Worm (Caenorhabditis elegans) whole organism, L4 larva: ENCODE measurements around the gene ddx-17.
"Not testable (repeated sequence)": the region's sequence is repeated elsewhere in the genome, so short reads cannot be mapped to it uniquely, and the experiment has no call there.

Experiments
- D1046.2 ChIP-seq: fragments of 200-800 bp; sonication (Bioruptor generic); IDR thresholded peaks from 2 replicates; pipeline ENCODE4 v1.3.6; 2022; ENCODE audit warnings: missing genetic modification characterization, missing compliant biosample characterization
- F37D6.2 ChIP-seq: sonication (generic microtip); optimal IDR thresholded peaks from 2 replicates; lab custom pipeline; 2016; ENCODE audit warnings: mild to moderate bottlenecking, missing genetic modification characterization, missing compliant biosample characterization
- F44E2.7 ChIP-seq: fragments of 200-800 bp; sonication (Bioruptor generic); IDR thresholded peaks from 2 replicates; pipeline ENCODE4 v2.1.2; 2022; ENCODE audit warnings: missing genetic modification characterization, missing compliant biosample characterization
- T26A8.4 ChIP-seq: fragments of 200-800 bp; sonication (Bioruptor generic); IDR thresholded peaks from 2 replicates; pipeline ENCODE4 v1.3.6; 2022; ENCODE audit warnings: missing genetic modification characterization, missing compliant biosample characterization
- Y105C5A.15 ChIP-seq: fragments of 200-800 bp; sonication (Bioruptor generic); IDR thresholded peaks from 2 replicates; pipeline ENCODE4 v1.3.6; 2022; ENCODE audit warnings: missing genetic modification characterization, missing compliant biosample characterization
- Y48G9A.11 ChIP-seq: fragments of 200-800 bp; sonication (Bioruptor generic); IDR thresholded peaks from 2 replicates; pipeline ENCODE4 v1.3.6; 2022; ENCODE audit warnings: missing genetic modification reagents, missing genetic modification characterization, missing compliant biosample characterization
- Y75B8A.6 ChIP-seq: fragments of 200-800 bp; sonication (Bioruptor generic); IDR thresholded peaks from 2 replicates; pipeline ENCODE4 v1.3.6; 2022; ENCODE audit warnings: missing genetic modification reagents, missing genetic modification characterization, missing compliant biosample characterization
- ZK337.2 ChIP-seq: fragments of 200-800 bp; sonication (Bioruptor generic); IDR thresholded peaks from 2 replicates; pipeline ENCODE4 v1.3.6; 2022; ENCODE audit warnings: missing genetic modification reagents, missing genetic modification characterization, missing compliant biosample characterization
- arid-1 ChIP-seq: fragments of 200-800 bp; sonication (Bioruptor generic); conservative IDR thresholded peaks from 2 replicates; pipeline ENCODE4 v1.3.6; 2022; ENCODE audit warnings: missing genetic modification reagents, missing genetic modification characterization, missing compliant biosample characterization
- ceh-20 ChIP-seq: fragments of 200-800 bp; sonication (Bioruptor generic); IDR thresholded peaks from 2 replicates; pipeline ENCODE4 v1.3.6; 2022; ENCODE audit warnings: missing genetic modification reagents, missing genetic modification characterization, missing compliant biosample characterization
- ceh-44 ChIP-seq: fragments of 200-800 bp; sonication (Bioruptor generic); IDR thresholded peaks from 2 replicates; pipeline ENCODE4 v1.3.6; 2022; ENCODE audit warnings: missing genetic modification reagents, missing genetic modification characterization, missing compliant biosample characterization
- ctbp-1 ChIP-seq: fragments of 200-800 bp; sonication (Bioruptor generic); IDR thresholded peaks from 2 replicates; pipeline ENCODE4 v1.3.6; 2022; ENCODE audit warnings: missing genetic modification reagents, missing genetic modification characterization, missing compliant biosample characterization
- daf-8 ChIP-seq: fragments of 200-800 bp; sonication (Bioruptor generic); IDR thresholded peaks from 2 replicates; pipeline ENCODE4 v1.3.6; 2022; ENCODE audit warnings: missing genetic modification characterization, missing compliant biosample characterization
- dmd-6 ChIP-seq: fragments of 200-800 bp; sonication (Bioruptor generic); IDR thresholded peaks from 2 replicates; pipeline ENCODE4 v1.3.6; 2022; ENCODE audit warnings: missing genetic modification reagents, missing genetic modification characterization, missing compliant biosample characterization
- dmd-9 ChIP-seq: fragments of 200-800 bp; sonication (Bioruptor generic); IDR thresholded peaks from 2 replicates; pipeline ENCODE4 v1.3.6; 2022; ENCODE audit warnings: missing genetic modification reagents, missing genetic modification characterization, missing compliant biosample characterization
- duxl-1 ChIP-seq: sonication (generic microtip); optimal IDR thresholded peaks from 2 replicates; lab custom pipeline; 2016; ENCODE audit warnings: mild to moderate bottlenecking, missing genetic modification characterization, moderate library complexity, missing compliant biosample characterization; ENCODE audit not compliant: poor library complexity
- dve-1 ChIP-seq: sonication (generic microtip); optimal IDR thresholded peaks from 2 replicates; lab custom pipeline; 2017; ENCODE audit warnings: antibody characterized with exemption, mild to moderate bottlenecking, missing genetic modification characterization, missing compliant biosample characterization; ENCODE audit not compliant: insufficient read depth
- egl-43 ChIP-seq: fragments of 200-800 bp; sonication (Bioruptor generic); IDR thresholded peaks from 2 replicates; pipeline ENCODE4 v1.3.6; 2022; ENCODE audit warnings: missing genetic modification reagents, missing genetic modification characterization, missing compliant biosample characterization
- hlh-11 ChIP-seq: fragments of 200-800 bp; sonication (Bioruptor generic); optimal IDR thresholded peaks from 2 replicates; lab custom pipeline; 2018; ENCODE audit warnings: mild to moderate bottlenecking, missing genetic modification characterization, missing compliant biosample characterization
- hmg-1.1 ChIP-seq: fragments of 200-800 bp; sonication (Bioruptor generic); IDR thresholded peaks from 2 replicates; pipeline ENCODE4 v1.3.6; 2022; ENCODE audit warnings: missing genetic modification reagents, missing genetic modification characterization, missing compliant biosample characterization
- lim-7 ChIP-seq: fragments of 200-800 bp; sonication (Bioruptor generic); IDR thresholded peaks from 2 replicates; pipeline ENCODE4 v1.3.6; 2022; ENCODE audit warnings: missing genetic modification characterization, missing compliant biosample characterization
- lin-1 ChIP-seq: fragments of 200-800 bp; sonication (Bioruptor generic); IDR thresholded peaks from 2 replicates; pipeline ENCODE4 v1.3.6; 2022; ENCODE audit warnings: missing genetic modification reagents, missing genetic modification characterization, missing compliant biosample characterization
- lin-15B ChIP-seq: fragments of 150-350 bp; sonication (generic microtip); optimal IDR thresholded peaks from 3 replicates; lab custom pipeline; 2014; ENCODE audit warnings: missing biosample characterization, missing genetic modification characterization
- lin-29 ChIP-seq: fragments of 200-800 bp; sonication (Bioruptor generic); IDR thresholded peaks from 2 replicates; pipeline ENCODE4 v1.3.6; 2022; ENCODE audit warnings: missing genetic modification reagents, missing genetic modification characterization, missing compliant biosample characterization
- lin-38 ChIP-seq: fragments of 200-800 bp; sonication (Bioruptor generic); IDR thresholded peaks from 2 replicates; pipeline ENCODE4 v1.3.6; 2022; ENCODE audit warnings: missing genetic modification reagents, missing genetic modification characterization, missing compliant biosample characterization
- madf-5 ChIP-seq, 2 experiments: fragments of 200-800 bp; sonication (Bioruptor generic); IDR thresholded peaks; 2 replicates each; pipeline ENCODE4 v1.3.6; 2022; ENCODE audit warnings: missing compliant biosample characterization in 2 of 2, missing genetic modification characterization in 2 of 2
- madf-9 ChIP-seq: fragments of 200-800 bp; sonication (Bioruptor generic); conservative IDR thresholded peaks from 2 replicates; pipeline ENCODE4 v1.3.6; 2022; ENCODE audit warnings: missing genetic modification reagents, missing genetic modification characterization, missing compliant biosample characterization
- mdt-29 ChIP-seq: fragments of 200-800 bp; sonication (Bioruptor generic); IDR thresholded peaks from 2 replicates; pipeline ENCODE4 v1.3.6; 2022; ENCODE audit warnings: missing genetic modification reagents, missing genetic modification characterization, missing compliant biosample characterization
- mep-1 ChIP-seq: fragments of 150-350 bp; sonication (generic microtip); optimal IDR thresholded peaks from 3 replicates; lab custom pipeline; 2014; ENCODE audit warnings: missing biosample characterization, missing genetic modification characterization
- mes-2 ChIP-seq: sonication (generic microtip); optimal IDR thresholded peaks from 2 replicates; lab custom pipeline; 2016; ENCODE audit warnings: missing genotype, mild to moderate bottlenecking, missing genetic modification characterization, missing compliant biosample characterization; ENCODE audit not compliant: poor library complexity, severe bottlenecking
- nhr-102 ChIP-seq: sonication (generic microtip); optimal IDR thresholded peaks from 2 replicates; lab custom pipeline; 2016; ENCODE audit warnings: mild to moderate bottlenecking, missing genetic modification characterization, moderate library complexity, missing compliant biosample characterization
- nhr-41 ChIP-seq: fragments of 200-800 bp; sonication (Bioruptor generic); IDR thresholded peaks from 2 replicates; pipeline ENCODE4 v1.3.6; 2022; ENCODE audit warnings: missing genetic modification reagents, missing genetic modification characterization, missing compliant biosample characterization
- nhr-42 ChIP-seq: fragments of 200-800 bp; sonication (Bioruptor generic); IDR thresholded peaks from 2 replicates; pipeline ENCODE4 v1.3.6; 2022; ENCODE audit warnings: missing genetic modification characterization, missing compliant biosample characterization
- pha-4 ChIP-seq, 2 experiments: fragments of 150-350 bp in 1 of 2; fragments of 200-800 bp in 1 of 2; sonication (Bioruptor generic) in 1 of 2; IDR thresholded peaks in 1 of 2; optimal IDR thresholded peaks in 1 of 2; 2 replicates each; pipeline versions ENCODE4 v1.3.6 to Lab custom; 2014 to 2022; ENCODE audit warnings: missing genetic modification characterization in 2 of 2, missing genetic modification reagents in 2 of 2, missing biosample characterization in 1 of 2, missing compliant biosample characterization in 1 of 2
- php-3 ChIP-seq: fragments of 200-800 bp; sonication (Bioruptor generic); IDR thresholded peaks from 2 replicates; pipeline ENCODE4 v1.3.6; 2022; ENCODE audit warnings: missing genetic modification reagents, missing genetic modification characterization, missing compliant biosample characterization
- rbr-2 ChIP-seq: sonication (generic microtip); optimal IDR thresholded peaks from 2 replicates; lab custom pipeline; 2016; ENCODE audit warnings: missing genotype, missing genetic modification characterization, missing compliant biosample characterization
- saeg-2 ChIP-seq: fragments of 200-800 bp; sonication (Bioruptor generic); IDR thresholded peaks from 2 replicates; pipeline ENCODE4 v1.3.6; 2022; ENCODE audit warnings: missing genetic modification reagents, missing genetic modification characterization, missing compliant biosample characterization
- set-16 ChIP-seq: fragments of 200-800 bp; sonication (Bioruptor generic); IDR thresholded peaks from 2 replicates; pipeline ENCODE4 v1.3.6; 2022; ENCODE audit warnings: missing genetic modification reagents, missing genetic modification characterization, missing compliant biosample characterization
- snpc-1.2 ChIP-seq: fragments of 200-800 bp; sonication (Bioruptor generic); IDR thresholded peaks from 2 replicates; pipeline ENCODE4 v1.3.6; 2022; ENCODE audit warnings: missing genetic modification reagents, missing genetic modification characterization, missing compliant biosample characterization
- tag-97 ChIP-seq: fragments of 200-800 bp; sonication (Bioruptor generic); IDR thresholded peaks from 2 replicates; pipeline ENCODE4 v1.3.6; 2022; ENCODE audit warnings: missing genetic modification characterization, missing compliant biosample characterization
- tra-1 ChIP-seq: fragments of 200-800 bp; sonication (Bioruptor generic); IDR thresholded peaks from 2 replicates; pipeline ENCODE4 v1.3.6; 2022; ENCODE audit warnings: missing genetic modification reagents, missing genetic modification characterization, missing compliant biosample characterization
- unc-130 ChIP-seq: sonication (generic microtip); optimal IDR thresholded peaks from 2 replicates; lab custom pipeline; 2016; ENCODE audit warnings: missing genetic modification reagents, missing genetic modification characterization, missing compliant biosample characterization
- vab-7 ChIP-seq: fragments of 200-800 bp; sonication (Bioruptor generic); IDR thresholded peaks from 2 replicates; pipeline ENCODE4 v1.3.6; 2022; ENCODE audit warnings: missing genetic modification reagents, missing genetic modification characterization, missing compliant biosample characterization
- zfp-3 ChIP-seq: fragments of 200-800 bp; sonication (Bioruptor generic); conservative IDR thresholded peaks from 2 replicates; pipeline ENCODE4 v1.3.6; 2022; ENCODE audit warnings: missing genetic modification reagents, missing genetic modification characterization, missing compliant biosample characterization

The ddx-17 gene

DNA sequence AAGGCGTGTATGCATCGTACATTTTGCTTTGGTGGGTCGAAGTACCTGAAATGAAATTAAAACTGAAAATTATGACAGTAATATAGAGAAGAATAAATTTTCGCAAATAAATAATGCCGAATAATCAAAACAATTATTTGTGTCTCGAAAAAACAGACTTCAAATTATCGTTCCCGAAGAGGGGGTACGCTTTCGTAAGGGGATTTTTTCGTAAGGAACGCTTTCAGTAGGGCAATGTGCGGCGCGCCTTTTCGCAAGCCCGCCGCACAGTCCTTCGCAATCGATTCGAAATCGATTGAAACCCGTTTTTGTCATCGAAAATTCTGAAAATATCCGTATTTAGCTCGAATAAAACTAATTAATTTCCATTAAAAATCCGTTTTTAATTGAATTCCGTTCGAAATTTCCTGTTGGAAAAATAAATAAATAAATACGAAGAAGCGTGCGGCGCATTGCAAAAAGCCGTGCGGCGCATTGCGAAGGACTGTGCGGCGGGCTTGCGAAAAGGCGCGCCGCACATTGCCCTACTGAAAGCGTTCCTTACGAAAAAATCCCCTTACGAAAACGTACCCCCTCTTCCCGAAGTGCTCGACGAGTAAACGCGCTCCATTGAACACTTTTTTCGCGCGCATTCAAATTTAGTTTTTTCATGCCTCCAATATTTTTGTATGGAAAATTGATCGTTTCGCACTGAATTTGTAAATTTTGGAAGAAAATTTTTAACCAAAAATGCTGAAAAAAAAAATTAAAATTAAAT lies 26.7 kb upstream of the ddx-17 start, which contains the start of gene vps-39:
TSS of gene vps-39 (minus strand) at position 51 of the 757 bp plus-strand sequence.
- TF ChIP-seq madf-9 (GFP tag; lab: Robert Waterston, UW) (peak; percentile 87), nhr-102 (peak; percentile 45), arid-1 (peak; percentile 84), ctbp-1 (peak; percentile 90), rbr-2 (tag; lab: Kevin White, UChicago) (peak; percentile 56), dmd-9 (GFP tag; lab: Robert Waterston, UW) (peak; percentile 93), hmg-1.1 (GFP tag; lab: Robert Waterston, UW) (peak; percentile 95), ceh-44 (GFP tag; lab: Robert Waterston, UW) (peak; percentile 89), pha-4 (GFP tag; IDR thresholded peaks at IDR 0.05; lab: Robert Waterston, UW) (peak; percentile 86), tra-1 (GFP tag; lab: Robert Waterston, UW) (peak; percentile 76; the same call in 1 of the 2 replicates), nhr-41 (GFP tag; lab: Robert Waterston, UW) (peak; percentile 72; the same call in 1 of the 2 replicates), unc-130 (GFP tag; lab: Kevin White, UChicago) (peak; percentile 43), egl-43 (GFP tag; lab: Robert Waterston, UW) (peak; percentile 92), hlh-11 (peak; percentile 54), nhr-42 (peak; percentile 95), lim-7 (GFP tag; lab: Robert Waterston, UW) (0 out of 2 replicates have a peak, but pooled peaks have one; percentile 51), lin-15B (peak; percentile 17), set-16 (GFP tag; lab: Robert Waterston, UW) (peak; percentile 87), dve-1 (peak; percentile 3), snpc-1.2 (GFP tag; lab: Robert Waterston, UW) (peak; percentile 90), lin-29 (GFP tag; lab: Robert Waterston, UW) (peak; percentile 86), ceh-20 (GFP tag; lab: Robert Waterston, UW) (peak; percentile 96), mdt-29 (peak; percentile 83), daf-8 (peak; percentile 71; the same call in 1 of the 2 replicates), ZK337.2 (GFP tag; lab: Robert Waterston, UW) (0 out of 2 replicates have a peak, but pooled peaks have one; percentile 67), mes-2 (tag; lab: Kevin White, UChicago) (peak; percentile 57), madf-5 (GFP tag; IDR thresholded peaks at IDR 0.05; lab: Robert Waterston, UW) (0 out of 4 replicates have a peak, but pooled peaks of 1 of the 2 experiments have one; percentile 32), tag-97 (GFP tag; lab: Robert Waterston, UW) (0 out of 2 replicates have a peak, but pooled peaks have one; percentile 42), Y105C5A.15 (GFP tag; lab: Robert Waterston, UW) (peak; percentile 67; the same call in 1 of the 2 replicates), lin-38 (GFP tag; lab: Robert Waterston, UW) (peak; percentile 99), F44E2.7 (GFP tag; lab: Robert Waterston, UW) (peak; percentile 66; the same call in 1 of the 2 replicates), dmd-6 (GFP tag; lab: Robert Waterston, UW) (peak; percentile 89), D1046.2 (GFP tag; lab: Robert Waterston, UW) (peak; percentile 94), Y75B8A.6 (GFP tag; lab: Robert Waterston, UW) (0 out of 2 replicates have a peak, but pooled peaks have one; percentile 54), zfp-3 (GFP tag; lab: Robert Waterston, UW) (peak; percentile 90), vab-7 (GFP tag; lab: Robert Waterston, UW) (peak; percentile 95), T26A8.4 (peak; percentile 96), lin-1 (GFP tag; lab: Robert Waterston, UW) (peak; percentile 68), Y48G9A.11 (peak; percentile 86), mep-1 (tag; lab: Kevin White, UChicago) (peak; percentile 51), F37D6.2 (tag; lab: Kevin White, UChicago) (peak; percentile 32), php-3 (GFP tag; lab: Robert Waterston, UW) (peak; percentile 86), duxl-1 (tag; lab: Kevin White, UChicago) (peak; percentile 47), saeg-2 (GFP tag; lab: Robert Waterston, UW) (peak; percentile 92)
- TF ChIP-seq pha-4 (tag; optimal IDR thresholded peaks at IDR 0.05; lab: Kevin White, UChicago) = not testable (repeated sequence)
- TF ChIP-seq, all 104 proteins: peak for 44; not testable (repeated sequence) for 60
